Fruit fly (Drosophila melanogaster) whole organism, embryonic: ENCODE measurements around the gene CG17816.

ENCODE experiments used
- ATbp ChIP-seq: fragments of 200-800 bp; sonication (Bioruptor generic); optimal IDR thresholded peaks from 2 replicates; lab custom pipeline; 2017; ENCODE audit warnings: missing biosample characterization, mild to moderate bottlenecking, missing genetic modification characterization, missing genetic modification reagents
- Awh ChIP-seq: fragments of 200-800 bp; sonication (Bioruptor generic); IDR thresholded peaks from 2 replicates; pipeline ENCODE4, ENCODE4 v1.3.6; 2022; ENCODE audit warnings: missing biosample characterization, missing genetic modification characterization
- CG10147 ChIP-seq: fragments of 200-800 bp; sonication (Bioruptor generic); optimal IDR thresholded peaks from 2 replicates; lab custom pipeline; 2019; ENCODE audit warnings: missing biosample characterization, mild to moderate bottlenecking, missing genetic modification characterization, moderate library complexity
- CG1024 ChIP-seq: fragments of 200-800 bp; sonication (Bioruptor generic); IDR thresholded peaks from 2 replicates; pipeline ENCODE4 v1.3.6; 2022; ENCODE audit warnings: missing biosample characterization, missing genetic modification characterization
- CG12219 ChIP-seq: fragments of 200-800 bp; sonication (Bioruptor generic); optimal IDR thresholded peaks from 3 replicates; lab custom pipeline; 2018; ENCODE audit warnings: missing biosample characterization, mild to moderate bottlenecking, missing genetic modification characterization
- CG1233 ChIP-seq: fragments of 200-800 bp; sonication (Bioruptor generic); optimal IDR thresholded peaks from 4 replicates; lab custom pipeline; 2018; ENCODE audit warnings: missing biosample characterization, mild to moderate bottlenecking, missing genetic modification characterization
- CG16815 ChIP-seq: fragments of 200-800 bp; sonication (Bioruptor generic); optimal IDR thresholded peaks from 3 replicates; lab custom pipeline; 2017; ENCODE audit warnings: missing biosample characterization, mild to moderate bottlenecking, missing genetic modification characterization
- CG17912 ChIP-seq: fragments of 200-800 bp; sonication (Bioruptor generic); optimal IDR thresholded peaks from 2 replicates; lab custom pipeline; 2018; ENCODE audit warnings: missing biosample characterization, mild to moderate bottlenecking, missing genetic modification characterization
- CG2875 ChIP-seq: fragments of 200-800 bp; sonication (Bioruptor generic); optimal IDR thresholded peaks from 2 replicates; lab custom pipeline; 2017; ENCODE audit warnings: missing biosample characterization, mild to moderate bottlenecking, missing genetic modification characterization, missing genetic modification reagents
- CG31441 ChIP-seq: fragments of 200-800 bp; sonication (Bioruptor generic); IDR thresholded peaks from 2 replicates; pipeline ENCODE4 v1.3.6; 2022; ENCODE audit warnings: missing biosample characterization, missing genetic modification characterization
- CG32767 ChIP-seq: fragments of 200-800 bp; sonication (Bioruptor generic); IDR thresholded peaks from 2 replicates; pipeline ENCODE4 v1.3.6; 2022; ENCODE audit warnings: missing biosample characterization, missing genetic modification characterization
- CG3847 ChIP-seq: fragments of 200-800 bp; sonication (Bioruptor generic); IDR thresholded peaks from 2 replicates; pipeline ENCODE4 v1.3.6; 2022; ENCODE audit warnings: missing biosample characterization, missing genetic modification characterization
- CG4282 ChIP-seq: fragments of 200-800 bp; sonication (Bioruptor generic); optimal IDR thresholded peaks from 2 replicates; lab custom pipeline; 2016; ENCODE audit warnings: missing biosample characterization, missing genetic modification characterization
- CG5180 ChIP-seq: fragments of 200-800 bp; sonication (Bioruptor generic); optimal IDR thresholded peaks from 3 replicates; lab custom pipeline; 2017; ENCODE audit warnings: missing biosample characterization, missing genetic modification characterization, mild to moderate bottlenecking, moderate library complexity, missing genetic modification reagents
- CG6854 ChIP-seq: fragments of 200-800 bp; sonication (Bioruptor generic); optimal IDR thresholded peaks from 3 replicates; lab custom pipeline; 2017; ENCODE audit warnings: missing biosample characterization, mild to moderate bottlenecking, missing genetic modification characterization
- CG7839 ChIP-seq: fragments of 200-800 bp; sonication (Bioruptor generic); optimal IDR thresholded peaks from 3 replicates; lab custom pipeline; 2018; ENCODE audit warnings: missing biosample characterization, mild to moderate bottlenecking, missing genetic modification characterization, moderate library complexity
- Chrac-16 ChIP-seq: fragments of 200-800 bp; sonication (Bioruptor generic); optimal IDR thresholded peaks from 3 replicates; lab custom pipeline; 2016; ENCODE audit warnings: missing biosample characterization, missing genetic modification characterization
- CrebB ChIP-seq: fragments of 200-800 bp; sonication (Bioruptor generic); optimal IDR thresholded peaks from 3 replicates; lab custom pipeline; 2018; ENCODE audit warnings: missing biosample characterization, mild to moderate bottlenecking, missing genetic modification characterization
- Dbx ChIP-seq: fragments of 200-800 bp; sonication (Bioruptor generic); IDR thresholded peaks from 3 replicates; pipeline ENCODE4 v1.3.6; 2022; ENCODE audit warnings: missing biosample characterization, missing genetic modification characterization
- Eip74EF ChIP-seq, 2 experiments: fragments of 200-800 bp in 1 of 2; fragments of >200 bp in 1 of 2; sonication (Bioruptor generic) in 1 of 2; optimal IDR thresholded peaks; 2 replicates each; lab custom pipeline; 2017 to 2019; ENCODE audit warnings: missing biosample characterization in 2 of 2, missing genetic modification characterization in 2 of 2, mild to moderate bottlenecking in 1 of 2, moderate library complexity in 1 of 2
- Fer3 ChIP-seq: fragments of 200-800 bp; sonication (Bioruptor generic); optimal IDR thresholded peaks from 2 replicates; lab custom pipeline; 2018; ENCODE audit warnings: missing biosample characterization, mild to moderate bottlenecking, missing genetic modification characterization, moderate library complexity
- H15 ChIP-seq: fragments of 200-800 bp; sonication (Bioruptor generic); IDR thresholded peaks from 3 replicates; pipeline ENCODE4 v1.3.6; 2022; ENCODE audit warnings: missing biosample characterization, missing genetic modification characterization
- HmgZ ChIP-seq: fragments of 200-800 bp; sonication (Bioruptor generic); optimal IDR thresholded peaks from 2 replicates; lab custom pipeline; 2018; ENCODE audit warnings: missing biosample characterization, mild to moderate bottlenecking, missing genetic modification characterization
- Hmr ChIP-seq: fragments of 200-800 bp; sonication (Bioruptor generic); optimal IDR thresholded peaks from 3 replicates; lab custom pipeline; 2017; ENCODE audit warnings: mild to moderate bottlenecking, missing biosample characterization, missing genetic modification reagents, missing genetic modification characterization
- MBD-R2 ChIP-seq: fragments of 200-800 bp; sonication (Bioruptor generic); IDR thresholded peaks from 2 replicates; pipeline ENCODE4 v1.3.6; 2022; ENCODE audit warnings: missing biosample characterization, missing genetic modification characterization
- Mes4 ChIP-seq: fragments of 200-800 bp; sonication (Bioruptor generic); optimal IDR thresholded peaks from 2 replicates; lab custom pipeline; 2016; ENCODE audit warnings: missing biosample characterization, missing genetic modification characterization
- Neu2 ChIP-seq: fragments of 200-800 bp; sonication (Bioruptor generic); optimal IDR thresholded peaks from 3 replicates; lab custom pipeline; 2016; ENCODE audit warnings: missing biosample characterization, missing genetic modification characterization, borderline replicate concordance
- Nf-YA ChIP-seq: fragments of 200-800 bp; sonication (Bioruptor generic); IDR thresholded peaks from 2 replicates; pipeline ENCODE4 v1.3.6; 2022; ENCODE audit warnings: missing biosample characterization, missing genetic modification characterization
- Sin3A ChIP-seq: fragments of >200 bp; optimal IDR thresholded peaks from 2 replicates; lab custom pipeline; 2018
- Xbp1 ChIP-seq: fragments of 200-800 bp; sonication (Bioruptor generic); optimal IDR thresholded peaks from 3 replicates; lab custom pipeline; 2016; ENCODE audit warnings: missing biosample characterization, mild to moderate bottlenecking, missing genetic modification characterization
- bsh ChIP-seq, 2 experiments: fragments of 200-800 bp; sonication (Bioruptor generic); optimal IDR thresholded peaks; 2 replicates each; lab custom pipeline; 2017 to 2018; ENCODE audit warnings: mild to moderate bottlenecking in 2 of 2, missing biosample characterization in 2 of 2, missing genetic modification characterization in 2 of 2, moderate library complexity in 1 of 2
- cad ChIP-seq: fragments of >200 bp; optimal IDR thresholded peaks from 2 replicates; lab custom pipeline; 2017; ENCODE audit warnings: missing biosample characterization, missing genetic modification characterization
- da ChIP-seq: fragments of 200-800 bp; sonication (Bioruptor generic); optimal IDR thresholded peaks from 2 replicates; lab custom pipeline; 2016; ENCODE audit warnings: missing biosample characterization, missing genetic modification characterization
- disco-r ChIP-seq: fragments of 200-800 bp; sonication (Bioruptor generic); optimal IDR thresholded peaks from 2 replicates; lab custom pipeline; 2016; ENCODE audit warnings: missing biosample characterization, missing genetic modification characterization
- gcm2 ChIP-seq: fragments of 200-800 bp; sonication (Bioruptor generic); optimal IDR thresholded peaks from 2 replicates; lab custom pipeline; 2016; ENCODE audit warnings: missing biosample characterization, missing genetic modification characterization
- lab ChIP-seq: fragments of 200-800 bp; sonication (Bioruptor generic); optimal IDR thresholded peaks from 3 replicates; lab custom pipeline; 2017; ENCODE audit warnings: missing biosample characterization, missing genetic modification characterization, mild to moderate bottlenecking, moderate library complexity, missing genetic modification reagents
- maf-S ChIP-seq: fragments of 200-800 bp; sonication (Bioruptor generic); optimal IDR thresholded peaks from 2 replicates; lab custom pipeline; 2016; ENCODE audit warnings: missing biosample characterization, missing genetic modification characterization
- mirr ChIP-seq: fragments of 200-800 bp; sonication (Bioruptor generic); optimal IDR thresholded peaks from 3 replicates; lab custom pipeline; 2018; ENCODE audit warnings: missing biosample characterization, mild to moderate bottlenecking, missing genetic modification characterization
- nerfin-2 ChIP-seq: fragments of 200-800 bp; sonication (Bioruptor generic); IDR thresholded peaks from 2 replicates; pipeline ENCODE4 v1.3.6; 2022; ENCODE audit warnings: missing biosample characterization, missing genetic modification characterization; ENCODE audit not compliant: partially characterized antibody
- odd ChIP-seq: fragments of 200-800 bp; sonication (Bioruptor generic); optimal IDR thresholded peaks from 2 replicates; lab custom pipeline; 2017; ENCODE audit warnings: missing biosample characterization, mild to moderate bottlenecking, missing genetic modification characterization
- p53 ChIP-seq: fragments of 200-800 bp; sonication (Bioruptor generic); optimal IDR thresholded peaks from 2 replicates; lab custom pipeline; 2016; ENCODE audit warnings: missing biosample characterization, missing genetic modification characterization
- pros ChIP-seq: fragments of 200-800 bp; sonication (Bioruptor generic); optimal IDR thresholded peaks from 3 replicates; lab custom pipeline; 2019; ENCODE audit warnings: missing biosample characterization, mild to moderate bottlenecking, missing genetic modification characterization, moderate library complexity
- pum ChIP-seq: fragments of 200-800 bp; sonication (Bioruptor generic); optimal IDR thresholded peaks from 2 replicates; lab custom pipeline; 2016; ENCODE audit warnings: missing biosample characterization, missing genetic modification characterization
- sc ChIP-seq, 3 experiments: fragments of >200 bp in 2 of 3; fragments of 200-800 bp in 1 of 3; sonication (Bioruptor generic) in 1 of 3; optimal IDR thresholded peaks; 2 replicates in 2 of 3; 3 replicates in 1 of 3; lab custom pipeline; 2017; ENCODE audit warnings: mild to moderate bottlenecking in 1 of 3, missing biosample characterization in 1 of 3, missing genetic modification characterization in 1 of 3, missing genetic modification reagents in 1 of 3
- sd ChIP-seq: fragments of 200-800 bp; sonication (Bioruptor generic); optimal IDR thresholded peaks from 3 replicates; lab custom pipeline; 2018; ENCODE audit warnings: missing biosample characterization, mild to moderate bottlenecking, missing genetic modification characterization, moderate library complexity
- sr ChIP-seq: fragments of 200-800 bp; sonication (Bioruptor generic); IDR thresholded peaks from 3 replicates; pipeline ENCODE4 v1.3.6; 2022; ENCODE audit warnings: missing biosample characterization, missing genetic modification characterization
- stwl ChIP-seq: fragments of 200-800 bp; sonication (Bioruptor generic); optimal IDR thresholded peaks from 3 replicates; lab custom pipeline; 2018; ENCODE audit warnings: missing biosample characterization, mild to moderate bottlenecking, missing genetic modification characterization, moderate library complexity
- vfl ChIP-seq: fragments of 200-800 bp; sonication (Bioruptor generic); optimal IDR thresholded peaks from 2 replicates; lab custom pipeline; 2016; ENCODE audit warnings: missing biosample characterization, missing genetic modification characterization
- wor ChIP-seq: fragments of 200-800 bp; sonication (Bioruptor generic); IDR thresholded peaks from 2 replicates; pipeline ENCODE4 v1.3.6; 2022; ENCODE audit warnings: missing biosample characterization, missing genetic modification characterization
- z ChIP-seq: fragments of 200-800 bp; sonication (Bioruptor generic); IDR thresholded peaks from 3 replicates; pipeline ENCODE4 v1.3.6; 2022; ENCODE audit warnings: missing biosample characterization, missing genetic modification characterization

CG17816 gene

DNA sequence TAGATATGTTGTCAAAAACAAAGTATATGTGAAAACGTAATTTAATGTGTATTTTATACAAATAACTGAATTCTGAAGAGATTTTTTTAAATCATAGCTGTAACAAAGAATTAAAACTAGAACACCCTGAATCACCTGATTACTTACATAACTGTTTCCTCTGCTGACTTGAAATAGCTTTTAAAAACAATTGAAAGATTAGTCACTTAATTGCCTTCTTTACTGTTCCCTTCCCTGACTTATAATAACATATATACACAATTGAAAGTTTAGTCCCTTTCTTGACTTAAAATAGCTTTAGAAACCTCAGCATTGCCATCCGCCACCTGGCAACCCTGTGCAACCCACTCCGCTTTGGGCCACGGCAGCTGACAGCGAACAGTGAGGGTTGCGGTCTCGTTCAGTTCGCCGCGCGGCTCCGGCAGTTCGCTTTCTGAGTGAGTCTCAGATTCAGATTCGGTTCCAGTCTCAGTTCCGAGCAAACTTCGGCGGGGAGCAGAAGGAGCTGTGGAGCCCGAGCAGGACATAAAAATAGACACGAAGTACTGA lies 72.5 kb downstream of the CG17816 start, which contains the start of gene CG34384 (continued):
- peak; percentile 40 for TF ChIP-seq Xbp1 (GFP tag; lab: Kevin White, UChicago)
- TF ChIP-seq pum (GFP tag; lab: Kevin White, UChicago) = peak; percentile 31
- TF ChIP-seq Awh (GFP tag; lab: Robert Waterston, UW) = no peak
- peak; percentile 60 for TF ChIP-seq CG7839 (tag; lab: Kevin White, UChicago)
- no peak for TF ChIP-seq cad (GFP tag; lab: Kevin White, UChicago)
- TF ChIP-seq odd (GFP tag; lab: Kevin White, UChicago) = peak; percentile 18
- no peak for TF ChIP-seq mirr (GFP tag; lab: Kevin White, UChicago)
- no peak for TF ChIP-seq nerfin-2 (GFP tag; lab: Robert Waterston, UW)
- TF ChIP-seq Eip74EF (GFP tag; optimal IDR thresholded peaks at IDR 0.05; lab: Kevin White, UChicago) = no peak
- no peak for TF ChIP-seq gcm2 (GFP tag; lab: Kevin White, UChicago)
- no peak for TF ChIP-seq sc (optimal IDR thresholded peaks at IDR 0.05; lab: Kevin White, UChicago)
- no peak for TF ChIP-seq sc (GFP tag; optimal IDR thresholded peaks at IDR 0.05; lab: Kevin White, UChicago)
- peak; percentile 74 for TF ChIP-seq lab (GFP tag; lab: Kevin White, UChicago)
- TF ChIP-seq Nf-YA (GFP tag; lab: Robert Waterston, UW) = no peak
- no peak for TF ChIP-seq CG1024
- TF ChIP-seq p53 = no peak
- no peak for TF ChIP-seq CrebB
- TF ChIP-seq CG12219 (GFP tag; lab: Kevin White, UChicago) = peak; percentile 19
- no peak for TF ChIP-seq CG4282 (GFP tag; lab: Kevin White, UChicago)
- TF ChIP-seq Fer3 (tag; lab: Kevin White, UChicago) = peak; percentile 8
- TF ChIP-seq CG17912 (GFP tag; lab: Kevin White, UChicago) = no peak
- peak; percentile 15 for TF ChIP-seq ATbp (GFP tag; lab: Kevin White, UChicago)
- peak; percentile 56 for TF ChIP-seq CG1233 (GFP tag; lab: Kevin White, UChicago)
- TF ChIP-seq CG2875 (GFP tag; lab: Kevin White, UChicago) = no peak
- peak; percentile 32 for TF ChIP-seq maf-S
- peak; percentile 76 for TF ChIP-seq Hmr (GFP tag; lab: Kevin White, UChicago)
- TF ChIP-seq CG6854 (GFP tag; lab: Kevin White, UChicago) = peak; percentile 65
- no peak for TF ChIP-seq Neu2 (GFP tag; lab: Kevin White, UChicago)
- TF ChIP-seq CG16815 = peak; percentile 35
- peak; percentile 33 for TF ChIP-seq disco-r (GFP tag; lab: Kevin White, UChicago)
- TF ChIP-seq sr (GFP tag; lab: Robert Waterston, UW) = no peak
- TF ChIP-seq CG32767 (GFP tag; lab: Robert Waterston, UW) = no peak
- TF ChIP-seq sd (tag; lab: Kevin White, UChicago) = no peak
- peak; percentile 14 for TF ChIP-seq Chrac-16 (GFP tag; lab: Kevin White, UChicago)
- TF ChIP-seq MBD-R2 = no peak
- TF ChIP-seq CG5180 (GFP tag; lab: Kevin White, UChicago) = peak; percentile 48
- no peak for TF ChIP-seq Mes4 (GFP tag; lab: Kevin White, UChicago)
- no peak for TF ChIP-seq bsh (GFP tag; optimal IDR thresholded peaks at IDR 0.05; lab: Kevin White, UChicago)
- no peak for TF ChIP-seq da (GFP tag; lab: Kevin White, UChicago)
- TF ChIP-seq H15 = no peak
- TF ChIP-seq CG3847 (GFP tag; lab: Robert Waterston, UW) = peak; percentile 29; the same call in 1 of the 2 replicates
- no peak for TF ChIP-seq stwl
- TF ChIP-seq wor (GFP tag; lab: Robert Waterston, UW) = no peak
- TF ChIP-seq Sin3A = no peak
- 0 out of 3 replicates have a peak, but pooled peaks have one; percentile 36 for TF ChIP-seq Dbx (GFP tag; lab: Robert Waterston, UW)
- TF ChIP-seq pros (GFP tag; lab: Kevin White, UChicago) = no peak
- TF ChIP-seq CG10147 (GFP tag; lab: Kevin White, UChicago) = peak; percentile 72
- peak; percentile 69; the same call in 1 of the 3 replicates for TF ChIP-seq z
- no peak for TF ChIP-seq vfl
- TF ChIP-seq CG31441 (GFP tag; lab: Robert Waterston, UW) = peak; percentile 68
- peak; percentile 12 for TF ChIP-seq HmgZ (tag; lab: Kevin White, UChicago)
